Fruit fly (Drosophila melanogaster) Kc167 (cell line): Measurements from ENCODE around the gene Teh3.

Experiments
- Sin3A ChIP-seq: fragments of >200 bp; optimal IDR thresholded peaks from 2 replicates; lab custom pipeline; 2018; ENCODE audit warnings: missing external identifiers
- insv ChIP-seq: fragments of >200 bp; optimal IDR thresholded peaks from 3 replicates; lab custom pipeline; 2018; ENCODE audit warnings: missing external identifiers
- psq ChIP-seq: fragments of >200 bp; optimal IDR thresholded peaks from 2 replicates; lab custom pipeline; 2017; ENCODE audit warnings: missing external identifiers
- ttk ChIP-seq: sonication (Bioruptor generic); optimal IDR thresholded peaks from 2 replicates; lab custom pipeline; 2017; ENCODE audit warnings: missing external identifiers

- TF ChIP-seq Sin3A (lab: Kevin White, UChicago) = no peak
- TF ChIP-seq psq (lab: Kevin White, UChicago) = no peak
- TF ChIP-seq insv (lab: Kevin White, UChicago) = no peak
- TF ChIP-seq ttk = no peak
Measured at dm6 chr3L:4232227-4232626, 47.8 kb upstream of the Teh3 start.
